Fruit fly (Drosophila melanogaster) whole organism, wandering third instar larva: ENCODE results near the gene CG8369.

Experiments used
- Abd-B ChIP-seq: fragments of >200 bp; optimal IDR thresholded peaks from 2 replicates; lab custom pipeline; 2017; ENCODE audit warnings: missing biosample characterization, missing genetic modification characterization
- CG32264 ChIP-seq: fragments of 200-800 bp; sonication (Bioruptor generic); optimal IDR thresholded peaks from 2 replicates; lab custom pipeline; 2016; ENCODE audit warnings: missing biosample characterization, missing genetic modification characterization
- CG9705 ChIP-seq: fragments of 200-800 bp; sonication (Bioruptor generic); optimal IDR thresholded peaks from 2 replicates; lab custom pipeline; 2018; ENCODE audit warnings: missing biosample characterization, mild to moderate bottlenecking, missing genetic modification characterization
- CrebA ChIP-seq: fragments of 200-800 bp; sonication (Bioruptor generic); optimal IDR thresholded peaks from 2 replicates; lab custom pipeline; 2016; ENCODE audit warnings: missing biosample characterization, mild to moderate bottlenecking, missing genetic modification characterization, borderline replicate concordance
- Dfd ChIP-seq: fragments of >200 bp; optimal IDR thresholded peaks from 2 replicates; lab custom pipeline; 2017; ENCODE audit warnings: missing biosample characterization, missing genetic modification characterization
- Dif ChIP-seq: fragments of 200-275, 200-300 bp; sonication (Bioruptor generic); optimal IDR thresholded peaks from 2 replicates; lab custom pipeline; 2018; ENCODE audit warnings: missing biosample characterization, missing genetic modification characterization; ENCODE audit not compliant: partially characterized antibody
- GATAd ChIP-seq: sonication (Bioruptor generic); optimal IDR thresholded peaks from 2 replicates; lab custom pipeline; 2016; ENCODE audit warnings: missing biosample characterization, missing genetic modification characterization
- HLH106 ChIP-seq: fragments of 200-800 bp; optimal IDR thresholded peaks from 3 replicates; lab custom pipeline; 2019; ENCODE audit warnings: missing biosample characterization, mild to moderate bottlenecking, missing genetic modification characterization, moderate library complexity
- Hnf4 ChIP-seq: fragments of 200-800 bp; sonication (Bioruptor generic); optimal IDR thresholded peaks from 2 replicates; lab custom pipeline; 2016; ENCODE audit warnings: missing biosample characterization, mild to moderate bottlenecking, missing genetic modification characterization
- Hr83 ChIP-seq: fragments of 200-300 bp; sonication (Bioruptor generic); optimal IDR thresholded peaks from 2 replicates; lab custom pipeline; 2016; ENCODE audit warnings: missing biosample characterization, mild to moderate bottlenecking, missing genetic modification characterization, moderate library complexity; ENCODE audit not compliant: poor library complexity, severe bottlenecking
- Jra ChIP-seq: sonication (Bioruptor generic); optimal IDR thresholded peaks from 2 replicates; lab custom pipeline; 2016; ENCODE audit warnings: missing biosample characterization, missing genetic modification characterization
- Mio ChIP-seq: sonication (Bioruptor generic); optimal IDR thresholded peaks from 2 replicates; lab custom pipeline; 2016; ENCODE audit warnings: missing biosample characterization, missing genetic modification characterization
- Myc ChIP-seq: fragments of >200 bp; optimal IDR thresholded peaks from 2 replicates; lab custom pipeline; 2017
- N ChIP-seq: fragments of >200 bp; optimal IDR thresholded peaks from 2 replicates; lab custom pipeline; 2018; ENCODE audit warnings: missing biosample characterization, missing external identifiers, missing genetic modification characterization
- OdsH ChIP-seq: fragments of 200-800 bp; sonication (Bioruptor generic); optimal IDR thresholded peaks from 2 replicates; lab custom pipeline; 2016; ENCODE audit warnings: missing biosample characterization, mild to moderate bottlenecking, missing genetic modification characterization
- Rel ChIP-seq, 2 experiments: fragments of 200-800 bp; sonication (Bioruptor generic) in 1 of 2; optimal IDR thresholded peaks; 2 replicates in 1 of 2; 3 replicates in 1 of 2; lab custom pipeline; 2016 to 2019; ENCODE audit warnings: mild to moderate bottlenecking in 2 of 2, missing biosample characterization in 2 of 2, missing genetic modification characterization in 2 of 2, moderate library complexity in 1 of 2
- Sp1 ChIP-seq: fragments of 200-800 bp; sonication (Bioruptor generic); optimal IDR thresholded peaks from 3 replicates; lab custom pipeline; 2019; ENCODE audit warnings: missing biosample characterization, mild to moderate bottlenecking, missing genetic modification characterization, moderate library complexity
- Vsx2 ChIP-seq: fragments of 200-300, 225-300 bp; sonication (Bioruptor generic); optimal IDR thresholded peaks from 2 replicates; lab custom pipeline; 2018; ENCODE audit warnings: missing biosample characterization, missing genetic modification characterization; ENCODE audit not compliant: partially characterized antibody
- br ChIP-seq: fragments of 200-800 bp; sonication (Bioruptor generic); optimal IDR thresholded peaks from 2 replicates; lab custom pipeline; 2016; ENCODE audit warnings: missing biosample characterization, missing genetic modification characterization
- brk ChIP-seq: fragments of 200-800 bp; sonication (Bioruptor generic); optimal IDR thresholded peaks from 2 replicates; lab custom pipeline; 2016; ENCODE audit warnings: missing biosample characterization, mild to moderate bottlenecking, missing genetic modification characterization
- dl ChIP-seq, 2 experiments: fragments of 175-275, 200-275 bp in 1 of 2; fragments of 200-275 bp in 1 of 2; sonication (Bioruptor generic); optimal IDR thresholded peaks; lab custom pipeline; 2018; ENCODE audit warnings: mild to moderate bottlenecking in 2 of 2, missing biosample characterization in 2 of 2, missing genetic modification characterization in 2 of 2, moderate library complexity in 2 of 2; ENCODE audit not compliant: partially characterized antibody in 2 of 2, insufficient read depth in 1 of 2
- dmrt93B ChIP-seq: fragments of 200-800 bp; sonication (Bioruptor generic); optimal IDR thresholded peaks from 2 replicates; lab custom pipeline; 2018; ENCODE audit warnings: missing biosample characterization, mild to moderate bottlenecking, missing genetic modification characterization
- dsf ChIP-seq: sonication (Bioruptor generic); optimal IDR thresholded peaks from 2 replicates; lab custom pipeline; 2016; ENCODE audit warnings: missing biosample characterization, missing genetic modification characterization, borderline replicate concordance
- ey ChIP-seq: fragments of 200-800 bp; sonication (Bioruptor generic); optimal IDR thresholded peaks from 2 replicates; lab custom pipeline; 2016; ENCODE audit warnings: missing biosample characterization, missing genetic modification characterization
- foxo ChIP-seq, 2 experiments: fragments of 200-800 bp; sonication (Bioruptor generic); optimal IDR thresholded peaks; 2 replicates in 1 of 2; 3 replicates in 1 of 2; lab custom pipeline; 2016 to 2017; ENCODE audit warnings: missing biosample characterization in 2 of 2, missing genetic modification characterization in 2 of 2
- fru ChIP-seq: fragments of 200-800 bp; sonication (Bioruptor generic); optimal IDR thresholded peaks from 3 replicates; lab custom pipeline; 2016; ENCODE audit warnings: missing biosample characterization, mild to moderate bottlenecking, missing genetic modification characterization
- h ChIP-seq: fragments of 200-800 bp; sonication (Bioruptor generic); optimal IDR thresholded peaks from 3 replicates; lab custom pipeline; 2016; ENCODE audit warnings: missing biosample characterization, mild to moderate bottlenecking, missing genetic modification characterization
- jim ChIP-seq: fragments of 175-275, 200-325 bp; sonication (Bioruptor generic); optimal IDR thresholded peaks from 2 replicates; lab custom pipeline; 2016; ENCODE audit warnings: missing biosample characterization, mild to moderate bottlenecking, missing genetic modification characterization
- lola ChIP-seq: fragments of >200 bp; optimal IDR thresholded peaks from 2 replicates; lab custom pipeline; 2017; ENCODE audit warnings: missing biosample characterization, missing genetic modification characterization
- pan ChIP-seq: fragments of >200 bp; optimal IDR thresholded peaks from 2 replicates; lab custom pipeline; 2017
- psq ChIP-seq: fragments of 200-800 bp; sonication (Bioruptor generic); optimal IDR thresholded peaks from 3 replicates; lab custom pipeline; 2017; ENCODE audit warnings: missing biosample characterization, mild to moderate bottlenecking, missing genetic modification characterization, moderate library complexity
- rgr ChIP-seq: fragments of 200-800 bp; sonication (Bioruptor generic); optimal IDR thresholded peaks from 3 replicates; lab custom pipeline; 2016; ENCODE audit warnings: missing biosample characterization, mild to moderate bottlenecking, missing genetic modification characterization
- sv ChIP-seq: fragments of 200-800 bp; sonication (Bioruptor generic); optimal IDR thresholded peaks from 3 replicates; lab custom pipeline; 2016; ENCODE audit warnings: missing biosample characterization, missing genetic modification characterization
- tai ChIP-seq: sonication (Bioruptor generic); optimal IDR thresholded peaks from 2 replicates; lab custom pipeline; 2016; ENCODE audit warnings: missing biosample characterization, missing genetic modification characterization
- usp ChIP-seq: fragments of >200 bp; optimal IDR thresholded peaks from 2 replicates; lab custom pipeline; 2017; ENCODE audit warnings: missing biosample characterization, missing genetic modification characterization
- woc ChIP-seq: sonication (Bioruptor generic); optimal IDR thresholded peaks from 2 replicates; lab custom pipeline; 2016; ENCODE audit warnings: missing biosample characterization, mild to moderate bottlenecking, missing genetic modification characterization

The CG8369 gene

DNA sequence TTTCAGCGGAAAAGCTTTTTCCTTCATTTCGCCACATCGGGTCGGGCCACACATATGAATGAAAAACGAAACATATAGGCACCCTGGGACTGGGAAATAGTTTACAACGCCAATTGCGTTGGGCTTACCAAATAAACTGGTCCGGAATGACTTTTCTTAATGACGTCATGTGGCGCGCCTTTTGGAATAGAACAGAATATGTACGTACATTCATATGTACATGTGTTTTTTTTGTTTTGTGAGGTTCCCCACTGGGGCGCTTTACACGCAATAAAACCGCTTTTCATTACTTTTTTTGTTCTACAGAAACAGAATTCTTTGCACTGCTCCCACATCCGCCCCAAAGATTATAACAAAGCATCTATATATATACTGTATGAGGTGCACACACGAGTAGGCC is 23.5 kb upstream of the CG8369 start:
- no peak for TF ChIP-seq fru (GFP tag; lab: Kevin White, UChicago)
- no peak for TF ChIP-seq N (GFP tag; lab: Kevin White, UChicago)
- no peak for TF ChIP-seq tai
- no peak for TF ChIP-seq br (GFP tag; lab: Kevin White, UChicago)
- TF ChIP-seq h, result no peak
- no peak for TF ChIP-seq usp
- TF ChIP-seq GATAd (GFP tag; lab: Kevin White, UChicago), result no peak
- TF ChIP-seq OdsH (GFP tag; lab: Kevin White, UChicago), result no peak
- TF ChIP-seq jim (GFP tag; lab: Kevin White, UChicago), result no peak
- TF ChIP-seq HLH106 (tag; lab: Kevin White, UChicago), result no peak
- TF ChIP-seq Mio, result no peak
- TF ChIP-seq Myc (lab: Kevin White, UChicago), result no peak
- TF ChIP-seq Dfd, result no peak
- TF ChIP-seq CG32264 (GFP tag; lab: Kevin White, UChicago), result no peak
- TF ChIP-seq sv (GFP tag; lab: Kevin White, UChicago), result no peak
- TF ChIP-seq Rel (GFP tag; optimal IDR thresholded peaks at IDR 0.05; lab: Kevin White, UChicago), result no peak
- no peak for TF ChIP-seq Rel (tag; optimal IDR thresholded peaks at IDR 0.05; lab: Kevin White, UChicago)
- no peak for TF ChIP-seq pan (lab: Kevin White, UChicago)
- TF ChIP-seq dsf (GFP tag; lab: Kevin White, UChicago), result no peak
- no peak for TF ChIP-seq Hnf4 (GFP tag; lab: Kevin White, UChicago)
- no peak for TF ChIP-seq Vsx2 (GFP tag; lab: Kevin White, UChicago)

DNA sequence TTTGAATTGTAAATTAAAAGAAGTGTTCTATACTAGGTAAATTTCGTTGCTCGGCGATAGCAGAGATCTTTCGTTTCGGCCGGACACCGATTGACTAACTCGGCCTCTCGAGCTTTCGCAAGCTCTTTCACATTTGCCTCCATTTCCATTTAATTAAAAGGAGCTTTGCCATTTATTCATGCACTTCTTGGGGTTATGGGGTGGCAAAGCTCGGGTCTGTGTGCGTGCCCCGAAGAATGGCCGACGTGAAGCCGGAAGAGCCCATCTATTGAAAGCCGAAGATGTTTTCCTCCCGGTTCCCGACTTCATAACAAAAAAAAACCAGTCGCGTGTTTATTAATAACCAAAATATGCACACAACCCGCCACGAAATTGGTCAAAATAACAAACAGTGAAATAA is 21.9 kb upstream of the CG8369 start:
- TF ChIP-seq foxo (GFP tag; optimal IDR thresholded peaks at IDR 0.05; lab: Kevin White, UChicago) (no peak), N (GFP tag; lab: Kevin White, UChicago) (no peak), Hr83 (GFP tag; lab: Kevin White, UChicago) (no peak), CG9705 (GFP tag; lab: Kevin White, UChicago) (no peak), Myc (lab: Kevin White, UChicago) (no peak), Jra (GFP tag; lab: Kevin White, UChicago) (no peak), GATAd (GFP tag; lab: Kevin White, UChicago) (no peak), OdsH (GFP tag; lab: Kevin White, UChicago) (no peak), woc (GFP tag; lab: Kevin White, UChicago) (no peak), h (no peak), br (GFP tag; lab: Kevin White, UChicago) (no peak), CG32264 (GFP tag; lab: Kevin White, UChicago) (no peak), psq (no peak), dmrt93B (GFP tag; lab: Kevin White, UChicago) (no peak)

DNA sequence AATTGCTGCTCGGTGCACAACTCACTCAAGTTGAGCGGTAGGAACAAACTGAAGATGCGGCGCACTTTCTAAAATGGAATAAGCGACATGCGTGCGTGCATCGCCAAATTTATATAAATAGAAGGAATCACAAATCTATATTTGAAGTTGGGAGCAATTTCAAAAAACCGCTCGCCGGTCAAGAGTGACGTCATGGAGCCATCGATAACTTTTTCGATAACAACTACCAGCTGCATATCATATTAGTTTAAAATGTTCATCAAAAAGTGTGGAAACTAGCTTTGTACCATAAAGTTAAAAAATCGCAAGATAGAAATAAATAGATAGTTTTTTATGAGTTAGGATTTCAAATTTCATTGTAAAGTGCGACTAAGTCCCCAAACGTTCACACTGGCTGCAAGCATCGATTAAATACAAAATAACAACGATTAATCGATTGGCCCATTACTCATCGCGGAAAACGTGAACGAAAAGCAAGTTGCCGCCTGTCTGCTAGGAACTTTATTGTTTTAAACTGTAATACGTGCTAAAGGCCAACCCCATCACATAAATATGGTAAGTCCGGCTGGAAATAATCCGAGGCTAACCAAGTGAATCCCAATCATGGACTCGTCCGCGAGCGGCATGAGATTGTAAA is 20.6 kb upstream of the CG8369 start, which contains the start of the genes Pif1A, Pif1B and CCT7:
Pif1A (minus strand) TSS at position 51 of the 637 bp plus-strand sequence.
Pif1B (minus strand) TSS at position 51 of the 637 bp plus-strand sequence.
CCT7 (plus strand) TSS at position 439 of the 637 bp plus-strand sequence.
- TF ChIP-seq dl (GFP tag; optimal IDR thresholded peaks at IDR 0.05; lab: Kevin White, UChicago; ENCODE audit: insufficient read depth in 1 of 2, partially characterized antibody in 2 of 2) (no peak), N (GFP tag; lab: Kevin White, UChicago) (no peak), OdsH (GFP tag; lab: Kevin White, UChicago) (peak; percentile 5), jim (GFP tag; lab: Kevin White, UChicago) (no peak), usp (no peak), Rel (GFP tag; optimal IDR thresholded peaks at IDR 0.05; lab: Kevin White, UChicago) (no peak), Rel (tag; optimal IDR thresholded peaks at IDR 0.05; lab: Kevin White, UChicago) (peak; percentile 10), foxo (GFP tag; optimal IDR thresholded peaks at IDR 0.05; lab: Kevin White, UChicago) (no peak), CG9705 (GFP tag; lab: Kevin White, UChicago) (no peak), Mio (no peak), dsf (GFP tag; lab: Kevin White, UChicago) (peak; percentile 29), GATAd (GFP tag; lab: Kevin White, UChicago) (no peak), h (peak; percentile 43), Sp1 (GFP tag; lab: Kevin White, UChicago) (peak; percentile 5), psq (peak; percentile 29), lola (GFP tag; lab: Kevin White, UChicago) (no peak), br (GFP tag; lab: Kevin White, UChicago) (no peak), CG32264 (GFP tag; lab: Kevin White, UChicago) (no peak), ey (GFP tag; lab: Kevin White, UChicago) (peak; percentile 21), Vsx2 (GFP tag; lab: Kevin White, UChicago) (no peak), CrebA (GFP tag; lab: Kevin White, UChicago) (no peak), Dfd (no peak), tai (no peak), Hnf4 (GFP tag; lab: Kevin White, UChicago) (peak; percentile 50), Dif (GFP tag; lab: Kevin White, UChicago) (no peak), brk (GFP tag; lab: Kevin White, UChicago) (no peak), Abd-B (GFP tag; lab: Kevin White, UChicago) (no peak), pan (lab: Kevin White, UChicago) (no peak), HLH106 (tag; lab: Kevin White, UChicago) (peak; percentile 4), sv (GFP tag; lab: Kevin White, UChicago) (no peak), woc (GFP tag; lab: Kevin White, UChicago) (no peak), Myc (lab: Kevin White, UChicago) (peak; percentile 33), Jra (GFP tag; lab: Kevin White, UChicago) (peak; percentile 86), dmrt93B (GFP tag; lab: Kevin White, UChicago) (no peak), rgr (GFP tag; lab: Kevin White, UChicago) (peak; percentile 29), Hr83 (GFP tag; lab: Kevin White, UChicago) (no peak)
- TF ChIP-seq, all 38 proteins: peak for 12
